Fruit fly (Drosophila melanogaster) whole organism, embryonic: ENCODE results near the gene CG32554.

Source experiments
- CG12236 ChIP-seq: fragments of 200-800 bp; sonication (Bioruptor generic); optimal IDR thresholded peaks from 2 replicates; lab custom pipeline; 2016; ENCODE audit warnings: missing biosample characterization, missing genetic modification characterization
- CG12299 ChIP-seq: fragments of 200-800 bp; sonication (Bioruptor generic); optimal IDR thresholded peaks from 2 replicates; lab custom pipeline; 2018; ENCODE audit warnings: missing biosample characterization, mild to moderate bottlenecking, missing genetic modification characterization
- CG12391 ChIP-seq: fragments of 200-800 bp; sonication (Bioruptor generic); optimal IDR thresholded peaks from 3 replicates; lab custom pipeline; 2018; ENCODE audit warnings: missing biosample characterization, mild to moderate bottlenecking, missing genetic modification characterization, moderate library complexity
- CG13287 ChIP-seq: fragments of 200-800 bp; sonication (Bioruptor generic); IDR thresholded peaks from 2 replicates; pipeline ENCODE4 v1.3.6; 2022; ENCODE audit warnings: missing biosample characterization, missing genetic modification characterization; ENCODE audit not compliant: partially characterized antibody
- CG13424 ChIP-seq: fragments of 200-800 bp; sonication (Bioruptor generic); optimal IDR thresholded peaks from 2 replicates; lab custom pipeline; 2019; ENCODE audit warnings: missing biosample characterization, mild to moderate bottlenecking, missing genetic modification characterization, moderate library complexity
- CG13775 ChIP-seq: fragments of 200-800 bp; sonication (Bioruptor generic); optimal IDR thresholded peaks from 3 replicates; lab custom pipeline; 2017; ENCODE audit warnings: missing biosample characterization, mild to moderate bottlenecking, missing genetic modification characterization
- CG17186 ChIP-seq: fragments of 200-800 bp; sonication (Bioruptor generic); optimal IDR thresholded peaks from 3 replicates; lab custom pipeline; 2017; ENCODE audit warnings: missing biosample characterization, missing genetic modification reagents, missing genetic modification characterization
- CG17359 ChIP-seq: fragments of 200-800 bp; sonication (Bioruptor generic); optimal IDR thresholded peaks from 3 replicates; lab custom pipeline; 2018; ENCODE audit warnings: missing biosample characterization, mild to moderate bottlenecking, missing genetic modification characterization, moderate library complexity
- CG17385 ChIP-seq: fragments of 200-800 bp; sonication (Bioruptor generic); optimal IDR thresholded peaks from 3 replicates; lab custom pipeline; 2018; ENCODE audit warnings: missing biosample characterization, mild to moderate bottlenecking, missing genetic modification characterization
- CG2120 ChIP-seq: fragments of 200-800 bp; sonication (Bioruptor generic); optimal IDR thresholded peaks from 3 replicates; lab custom pipeline; 2016; ENCODE audit warnings: missing biosample characterization, missing genetic modification characterization
- CG2199 ChIP-seq: fragments of 200-800 bp; sonication (Bioruptor generic); IDR thresholded peaks from 3 replicates; pipeline ENCODE4 v1.3.6; 2022; ENCODE audit warnings: missing biosample characterization, missing genetic modification characterization
- CG33557 ChIP-seq: fragments of 200-800 bp; sonication (Bioruptor generic); optimal IDR thresholded peaks from 2 replicates; lab custom pipeline; 2019; ENCODE audit warnings: missing biosample characterization, mild to moderate bottlenecking, missing genetic modification characterization, moderate library complexity
- CG8290 ChIP-seq, 3 experiments: fragments of 200-800 bp; sonication (Bioruptor generic); optimal IDR thresholded peaks; 2 replicates each; lab custom pipeline; 2016 to 2019; ENCODE audit warnings: missing biosample characterization in 3 of 3, missing genetic modification characterization in 3 of 3, mild to moderate bottlenecking in 2 of 3, moderate library complexity in 1 of 3
- CG8388 ChIP-seq: fragments of 200-800 bp; sonication (Bioruptor generic); optimal IDR thresholded peaks from 2 replicates; lab custom pipeline; 2019; ENCODE audit warnings: missing biosample characterization, mild to moderate bottlenecking, missing genetic modification characterization, moderate library complexity
- CG8924 ChIP-seq: fragments of 200-800 bp; optimal IDR thresholded peaks from 3 replicates; lab custom pipeline; 2019; ENCODE audit warnings: missing biosample characterization, mild to moderate bottlenecking, missing genetic modification characterization, moderate library complexity
- CG9727 ChIP-seq: fragments of 200-800 bp; sonication (Bioruptor generic); optimal IDR thresholded peaks from 3 replicates; lab custom pipeline; 2017; ENCODE audit warnings: missing biosample characterization, mild to moderate bottlenecking, missing genetic modification characterization
- CoRest ChIP-seq: fragments of 200-800 bp; sonication (Bioruptor generic); optimal IDR thresholded peaks from 3 replicates; lab custom pipeline; 2018; ENCODE audit warnings: missing biosample characterization, mild to moderate bottlenecking, missing genetic modification characterization, moderate library complexity
- Dfd ChIP-seq, 2 experiments: fragments of >200 bp; optimal IDR thresholded peaks; 2 replicates each; lab custom pipeline; 2017; ENCODE audit warnings: missing biosample characterization in 2 of 2, missing genetic modification characterization in 2 of 2
- Dip3 ChIP-seq: fragments of 200-800 bp; sonication (Bioruptor generic); optimal IDR thresholded peaks from 3 replicates; lab custom pipeline; 2016; ENCODE audit warnings: missing biosample characterization, missing genetic modification characterization
- E2f2 ChIP-seq: fragments of 200-800 bp; sonication (Bioruptor generic); IDR thresholded peaks from 2 replicates; pipeline ENCODE4 v1.3.6; 2022; ENCODE audit warnings: missing biosample characterization, missing genetic modification characterization
- Ets97D ChIP-seq: fragments of 200-800 bp; sonication (Bioruptor generic); optimal IDR thresholded peaks from 3 replicates; lab custom pipeline; 2016; ENCODE audit warnings: missing biosample characterization, missing genetic modification characterization
- Mad ChIP-seq: fragments of 200-800 bp; sonication (Bioruptor generic); optimal IDR thresholded peaks from 2 replicates; lab custom pipeline; 2016; ENCODE audit warnings: missing biosample characterization, missing genetic modification characterization
- PHDP ChIP-seq: fragments of 200-800 bp; sonication (Bioruptor generic); optimal IDR thresholded peaks from 3 replicates; lab custom pipeline; 2018; ENCODE audit warnings: missing biosample characterization, mild to moderate bottlenecking, missing genetic modification characterization, moderate library complexity
- Pdp1 ChIP-seq, 2 experiments: fragments of 200-800 bp; sonication (Bioruptor generic); optimal IDR thresholded peaks; 3 replicates each; lab custom pipeline; 2016; ENCODE audit warnings: missing biosample characterization in 2 of 2, missing genetic modification characterization in 2 of 2, mild to moderate bottlenecking in 1 of 2, moderate library complexity in 1 of 2
- Sox100B ChIP-seq: fragments of 200-800 bp; sonication (Bioruptor generic); optimal IDR thresholded peaks from 3 replicates; lab custom pipeline; 2018; ENCODE audit warnings: missing biosample characterization, mild to moderate bottlenecking, missing genetic modification characterization
- Sry-δ ChIP-seq: fragments of 200-800 bp; sonication (Bioruptor generic); optimal IDR thresholded peaks from 2 replicates; lab custom pipeline; 2016; ENCODE audit warnings: missing biosample characterization, missing genetic modification characterization
- Vsx1 ChIP-seq: fragments of 200-800 bp; sonication (Bioruptor generic); optimal IDR thresholded peaks from 2 replicates; lab custom pipeline; 2017; ENCODE audit warnings: missing biosample characterization, mild to moderate bottlenecking, missing genetic modification characterization, missing genetic modification reagents
- YL-1 ChIP-seq: fragments of 200-800 bp; sonication (Bioruptor generic); optimal IDR thresholded peaks from 3 replicates; lab custom pipeline; 2017; ENCODE audit warnings: missing biosample characterization, mild to moderate bottlenecking, missing genetic modification characterization
- bigmax ChIP-seq: fragments of 200-800 bp; sonication (Bioruptor generic); optimal IDR thresholded peaks from 2 replicates; lab custom pipeline; 2018; ENCODE audit warnings: missing biosample characterization, mild to moderate bottlenecking, missing genetic modification characterization
- cato ChIP-seq: fragments of 200-800 bp; sonication (Bioruptor generic); optimal IDR thresholded peaks from 2 replicates; lab custom pipeline; 2016; ENCODE audit warnings: missing biosample characterization, missing genetic modification characterization, borderline replicate concordance
- cg ChIP-seq: fragments of 200-800 bp; sonication (Bioruptor generic); optimal IDR thresholded peaks from 3 replicates; lab custom pipeline; 2019; ENCODE audit warnings: missing biosample characterization, mild to moderate bottlenecking, missing genetic modification characterization, moderate library complexity
- dimm ChIP-seq: fragments of 200-800 bp; sonication (Bioruptor generic); IDR thresholded peaks from 2 replicates; pipeline ENCODE4 v1.3.6; 2022; ENCODE audit warnings: missing biosample characterization, missing genetic modification characterization
- dm ChIP-seq: fragments of 200-800 bp; sonication (Bioruptor generic); optimal IDR thresholded peaks from 3 replicates; lab custom pipeline; 2016; ENCODE audit warnings: missing biosample characterization, missing genetic modification characterization
- esg ChIP-seq: fragments of 200-800 bp; sonication (Bioruptor generic); conservative IDR thresholded peaks from 2 replicates; pipeline ENCODE4 v1.3.6; 2022; ENCODE audit warnings: missing biosample characterization, missing genetic modification characterization
- fd102C ChIP-seq: fragments of 200-800 bp; sonication (Bioruptor generic); optimal IDR thresholded peaks from 2 replicates; lab custom pipeline; 2018; ENCODE audit warnings: missing biosample characterization, mild to moderate bottlenecking, missing genetic modification characterization, moderate library complexity
- gem ChIP-seq: fragments of 200-800 bp; sonication (Bioruptor generic); optimal IDR thresholded peaks from 2 replicates; lab custom pipeline; 2019; ENCODE audit warnings: missing biosample characterization, mild to moderate bottlenecking, missing genetic modification characterization, moderate library complexity
- lilli ChIP-seq: fragments of 200-800 bp; sonication (Bioruptor generic); optimal IDR thresholded peaks from 3 replicates; lab custom pipeline; 2016; ENCODE audit warnings: missing biosample characterization, missing genetic modification characterization
- nau ChIP-seq: fragments of 200-800 bp; sonication (Bioruptor generic); optimal IDR thresholded peaks from 3 replicates; lab custom pipeline; 2017; ENCODE audit warnings: missing biosample characterization, mild to moderate bottlenecking, missing genetic modification characterization, missing genetic modification reagents
- nmo ChIP-seq: fragments of 200-800 bp; sonication (Bioruptor generic); optimal IDR thresholded peaks from 2 replicates; lab custom pipeline; 2018; ENCODE audit warnings: missing biosample characterization, mild to moderate bottlenecking, missing genetic modification characterization, moderate library complexity
- phol ChIP-seq: fragments of 200-800 bp; sonication (Bioruptor generic); optimal IDR thresholded peaks from 3 replicates; lab custom pipeline; 2018; ENCODE audit warnings: missing biosample characterization, mild to moderate bottlenecking, missing genetic modification characterization, moderate library complexity
- pzg ChIP-seq: fragments of 200-800 bp; sonication (Bioruptor generic); optimal IDR thresholded peaks from 3 replicates; lab custom pipeline; 2018; ENCODE audit warnings: missing biosample characterization, mild to moderate bottlenecking, missing genetic modification characterization, moderate library complexity
- sd ChIP-seq: fragments of 200-800 bp; sonication (Bioruptor generic); optimal IDR thresholded peaks from 3 replicates; lab custom pipeline; 2018; ENCODE audit warnings: missing biosample characterization, mild to moderate bottlenecking, missing genetic modification characterization, moderate library complexity
- sens ChIP-seq: fragments of 200-800 bp; sonication (Bioruptor generic); peaks from one replicate; lab custom pipeline; 2016; ENCODE audit warnings: missing biosample characterization, missing genetic modification characterization
- sim ChIP-seq: fragments of 200-800 bp; sonication (Bioruptor generic); IDR thresholded peaks from 2 replicates; pipeline ENCODE4 v1.3.6; 2022; ENCODE audit warnings: missing biosample characterization, missing genetic modification characterization
- stwl ChIP-seq: fragments of 200-800 bp; sonication (Bioruptor generic); optimal IDR thresholded peaks from 3 replicates; lab custom pipeline; 2018; ENCODE audit warnings: missing biosample characterization, mild to moderate bottlenecking, missing genetic modification characterization, moderate library complexity
- trem ChIP-seq: fragments of 200-800 bp; optimal IDR thresholded peaks from 3 replicates; lab custom pipeline; 2019; ENCODE audit warnings: missing biosample characterization, mild to moderate bottlenecking, missing genetic modification characterization, moderate library complexity
- unc-4 ChIP-seq: fragments of 200-800 bp; sonication (Bioruptor generic); IDR thresholded peaks from 2 replicates; pipeline ENCODE4 v1.3.6; 2022; ENCODE audit warnings: missing biosample characterization, missing genetic modification characterization; ENCODE audit not compliant: partially characterized antibody
- unpg ChIP-seq: fragments of 200-800 bp; sonication (Bioruptor generic); optimal IDR thresholded peaks from 3 replicates; lab custom pipeline; 2018; ENCODE audit warnings: missing biosample characterization, mild to moderate bottlenecking, missing genetic modification characterization, moderate library complexity

The CG32554 gene

DNA sequence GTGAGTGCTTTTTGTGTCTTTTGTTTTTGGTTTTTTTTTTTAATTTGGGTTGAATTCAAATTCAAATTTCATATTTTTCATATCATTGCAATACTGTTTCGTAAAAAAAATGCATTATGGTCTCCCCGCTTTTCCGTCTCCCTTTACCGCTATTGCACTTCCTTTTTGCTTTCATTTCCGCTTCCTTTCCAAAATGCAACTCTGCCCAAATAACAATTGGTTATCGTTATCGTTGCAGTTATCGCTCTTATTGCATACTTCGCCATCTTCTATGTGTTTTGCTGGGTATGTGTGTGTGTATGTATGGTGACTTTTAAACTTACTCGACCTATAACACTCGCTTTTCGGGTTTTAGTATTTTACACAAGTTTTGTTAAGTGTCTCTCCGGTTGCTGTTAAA, 12.6 kb upstream of the CG32554 start (continued):
- TF ChIP-seq CG12236 (GFP tag; lab: Kevin White, UChicago), result no peak
- TF ChIP-seq CG13287 (GFP tag; lab: Robert Waterston, UW), result no peak
- TF ChIP-seq CG17359 (tag; lab: Kevin White, UChicago), result peak; percentile 15
- peak; percentile 85 for TF ChIP-seq stwl
- TF ChIP-seq CG8290 (GFP tag; optimal IDR thresholded peaks at IDR 0.05; lab: Kevin White, UChicago), result peak; percentile 41
- peak in 1 of 2 experiments; percentile 31 for TF ChIP-seq CG8290 (tag; optimal IDR thresholded peaks at IDR 0.05; lab: Kevin White, UChicago)
- peak; percentile 18 for TF ChIP-seq Sox100B (GFP tag; lab: Kevin White, UChicago)
- TF ChIP-seq CG33557 (GFP tag; lab: Kevin White, UChicago), result peak; percentile 25
- peak; percentile 6 for TF ChIP-seq CG17385 (GFP tag; lab: Kevin White, UChicago)
- no peak for TF ChIP-seq esg
- TF ChIP-seq cg, result peak; percentile 1
- peak; percentile 53 for TF ChIP-seq phol
- TF ChIP-seq CG9727 (GFP tag; lab: Kevin White, UChicago), result peak; percentile 10
- no peak for TF ChIP-seq Dfd (GFP tag; optimal IDR thresholded peaks at IDR 0.05; lab: Kevin White, UChicago)
- no peak for TF ChIP-seq Dip3
- no peak for TF ChIP-seq dimm (GFP tag; lab: Robert Waterston, UW)
- peak; percentile 62 for TF ChIP-seq Ets97D (GFP tag; lab: Kevin White, UChicago)
- TF ChIP-seq fd102C, result peak; percentile 71
- TF ChIP-seq Vsx1 (GFP tag; lab: Kevin White, UChicago), result no peak
- TF ChIP-seq, all 482 proteins: peak for 25

DNA sequence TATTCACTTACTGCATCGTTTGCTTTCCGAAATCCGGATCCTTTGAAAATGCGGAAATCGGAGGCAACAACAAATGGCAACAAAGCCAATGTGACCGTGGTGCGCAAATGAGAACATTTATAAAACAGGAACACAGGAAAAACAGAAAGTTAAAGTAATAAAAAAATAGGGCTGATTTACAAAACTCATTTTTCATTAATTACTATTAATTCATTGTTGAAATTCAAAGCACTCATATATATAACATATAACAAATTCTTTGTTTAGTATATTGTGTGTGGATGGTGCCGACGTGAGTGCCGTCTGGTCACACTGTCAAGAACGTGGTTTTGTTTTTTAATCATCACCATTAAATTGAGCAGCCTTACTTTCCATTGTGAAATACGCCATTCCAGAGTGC, 8.2 kb upstream of the CG32554 start, which contains the start of the genes Arp8 and CG6769:
TSS of gene Arp8 (minus strand) at position 90 of the 400 bp plus-strand sequence.
TSS of gene CG6769 (plus strand) at position 292 of the 400 bp plus-strand sequence.
- TF ChIP-seq unc-4 (0 out of 2 replicates have a peak, but pooled peaks have one; percentile 18), cato (GFP tag; lab: Kevin White, UChicago) (peak; percentile 16), CG12391 (peak; percentile 55), CG12299 (tag; lab: Kevin White, UChicago) (peak; percentile 17), CG9727 (GFP tag; lab: Kevin White, UChicago) (peak; percentile 19), nau (GFP tag; lab: Kevin White, UChicago) (no peak), CG17186 (GFP tag; lab: Kevin White, UChicago) (peak; percentile 46), bigmax (GFP tag; lab: Kevin White, UChicago) (no peak), lilli (GFP tag; lab: Kevin White, UChicago) (peak; percentile 6), nmo (GFP tag; lab: Kevin White, UChicago) (peak; percentile 12), PHDP (tag; lab: Kevin White, UChicago) (peak; percentile 2), sim (GFP tag; lab: Robert Waterston, UW) (no peak), CG2199 (GFP tag; lab: Robert Waterston, UW) (no peak), CG13775 (GFP tag; lab: Kevin White, UChicago) (peak; percentile 36), CG8388 (GFP tag; lab: Kevin White, UChicago) (peak; percentile 11), unpg (GFP tag; lab: Kevin White, UChicago) (no peak), Pdp1 (GFP tag; optimal IDR thresholded peaks at IDR 0.05; lab: Kevin White, UChicago) (peak in 1 of 2 experiments; percentile 26), Mad (GFP tag; lab: Kevin White, UChicago) (no peak), sens (peak; percentile 58), CG8924 (tag; lab: Kevin White, UChicago) (peak; percentile 47), CoRest (tag; lab: Kevin White, UChicago) (peak; percentile 40), E2f2 (GFP tag; lab: Robert Waterston, UW) (peak; percentile 34; the same call in 1 of the 2 replicates), Sry-δ (GFP tag; lab: Kevin White, UChicago) (peak; percentile 14), CG2120 (GFP tag; lab: Kevin White, UChicago) (peak; percentile 41), phol (peak; percentile 54), trem (peak; percentile 68), dm (GFP tag; lab: Kevin White, UChicago) (peak; percentile 47), pzg (GFP tag; lab: Kevin White, UChicago) (peak; percentile 46), gem (tag; lab: Kevin White, UChicago) (peak; percentile 40), CG13424 (tag; lab: Kevin White, UChicago) (peak; percentile 6), sd (tag; lab: Kevin White, UChicago) (no peak), YL-1 (GFP tag; lab: Kevin White, UChicago) (peak; percentile 63)
